Fruit fly (Drosophila melanogaster) whole organism, embryonic: ENCODE results near the gene CG10041.

Source experiments
- Antp ChIP-seq: fragments of 200-800 bp; sonication (Bioruptor generic); optimal IDR thresholded peaks from 3 replicates; lab custom pipeline; 2016; ENCODE audit warnings: missing biosample characterization, missing genetic modification characterization
- Blimp-1 ChIP-seq: fragments of 200-800 bp; sonication (Bioruptor generic); optimal IDR thresholded peaks from 3 replicates; lab custom pipeline; 2018; ENCODE audit warnings: missing biosample characterization, missing genetic modification characterization, mild to moderate bottlenecking, moderate library complexity, missing genetic modification reagents
- CG11456 ChIP-seq: fragments of 200-800 bp; sonication (Bioruptor generic); IDR thresholded peaks from 3 replicates; pipeline ENCODE4 v1.3.6; 2022; ENCODE audit warnings: missing biosample characterization, missing genetic modification characterization
- CG13775 ChIP-seq: fragments of 200-800 bp; sonication (Bioruptor generic); optimal IDR thresholded peaks from 3 replicates; lab custom pipeline; 2017; ENCODE audit warnings: missing biosample characterization, mild to moderate bottlenecking, missing genetic modification characterization
- CG14014 ChIP-seq: fragments of 200-800 bp; sonication (Bioruptor generic); IDR thresholded peaks from 2 replicates; pipeline ENCODE4 v1.3.6; 2022; ENCODE audit warnings: missing biosample characterization, missing genetic modification characterization
- CG14710 ChIP-seq: fragments of 200-800 bp; sonication (Bioruptor generic); optimal IDR thresholded peaks from 3 replicates; lab custom pipeline; 2019; ENCODE audit warnings: missing biosample characterization, mild to moderate bottlenecking, missing genetic modification characterization, moderate library complexity
- CG15514 ChIP-seq: fragments of 200-800 bp; sonication (Bioruptor generic); optimal IDR thresholded peaks from 3 replicates; lab custom pipeline; 2017; ENCODE audit warnings: missing biosample characterization, missing genetic modification characterization, mild to moderate bottlenecking, moderate library complexity, missing genetic modification reagents
- CG1602 ChIP-seq: fragments of 200-800 bp; sonication (Bioruptor generic); optimal IDR thresholded peaks from 3 replicates; lab custom pipeline; 2016; ENCODE audit warnings: missing biosample characterization, missing genetic modification characterization
- CG1603 ChIP-seq: fragments of 200-800 bp; sonication (Bioruptor generic); optimal IDR thresholded peaks from 2 replicates; lab custom pipeline; 2019; ENCODE audit warnings: missing biosample characterization, mild to moderate bottlenecking, missing genetic modification characterization, moderate library complexity
- CG17829 ChIP-seq: fragments of 200-800 bp; optimal IDR thresholded peaks from 2 replicates; lab custom pipeline; 2019; ENCODE audit warnings: missing biosample characterization, mild to moderate bottlenecking, missing genetic modification characterization, moderate library complexity
- CG31441 ChIP-seq: fragments of 200-800 bp; sonication (Bioruptor generic); IDR thresholded peaks from 2 replicates; pipeline ENCODE4 v1.3.6; 2022; ENCODE audit warnings: missing biosample characterization, missing genetic modification characterization
- CG32532 ChIP-seq: fragments of 200-800 bp; sonication (Bioruptor generic); IDR thresholded peaks from 2 replicates; pipeline ENCODE4 v1.3.6; 2022; ENCODE audit warnings: missing biosample characterization, missing genetic modification characterization
- CG3847 ChIP-seq: fragments of 200-800 bp; sonication (Bioruptor generic); IDR thresholded peaks from 2 replicates; pipeline ENCODE4 v1.3.6; 2022; ENCODE audit warnings: missing biosample characterization, missing genetic modification characterization
- CG4424 ChIP-seq: fragments of 200-800 bp; sonication (Bioruptor generic); optimal IDR thresholded peaks from 3 replicates; lab custom pipeline; 2016; ENCODE audit warnings: missing biosample characterization, missing genetic modification characterization
- CG6689 ChIP-seq: fragments of 200-800 bp; sonication (Bioruptor generic); IDR thresholded peaks from 2 replicates; pipeline ENCODE4 v1.3.6; 2022; ENCODE audit warnings: missing biosample characterization, missing genetic modification characterization
- CG7963 ChIP-seq: fragments of 200-800 bp; sonication (Bioruptor generic); IDR thresholded peaks from 3 replicates; pipeline ENCODE4 v1.3.6; 2022; ENCODE audit warnings: missing biosample characterization, missing genetic modification characterization; ENCODE audit not compliant: partially characterized antibody
- CG8388 ChIP-seq: fragments of 200-800 bp; sonication (Bioruptor generic); optimal IDR thresholded peaks from 2 replicates; lab custom pipeline; 2019; ENCODE audit warnings: missing biosample characterization, mild to moderate bottlenecking, missing genetic modification characterization, moderate library complexity
- CG9727 ChIP-seq: fragments of 200-800 bp; sonication (Bioruptor generic); optimal IDR thresholded peaks from 3 replicates; lab custom pipeline; 2017; ENCODE audit warnings: missing biosample characterization, mild to moderate bottlenecking, missing genetic modification characterization
- Chrac-16 ChIP-seq: fragments of 200-800 bp; sonication (Bioruptor generic); optimal IDR thresholded peaks from 3 replicates; lab custom pipeline; 2016; ENCODE audit warnings: missing biosample characterization, missing genetic modification characterization
- CkIIα-i1 ChIP-seq: fragments of 200-800 bp; sonication (Bioruptor generic); IDR thresholded peaks from 2 replicates; pipeline ENCODE4 v1.3.6; 2022; ENCODE audit warnings: missing biosample characterization, missing genetic modification characterization
- CoRest ChIP-seq: fragments of 200-800 bp; sonication (Bioruptor generic); optimal IDR thresholded peaks from 3 replicates; lab custom pipeline; 2018; ENCODE audit warnings: missing biosample characterization, mild to moderate bottlenecking, missing genetic modification characterization, moderate library complexity
- Doc2 ChIP-seq: fragments of 200-800 bp; sonication (Bioruptor generic); IDR thresholded peaks from 2 replicates; pipeline ENCODE4 v1.3.6; 2022; ENCODE audit warnings: missing biosample characterization, missing genetic modification characterization
- Hr51 ChIP-seq, 2 experiments: fragments of 200-800 bp; sonication (Bioruptor generic); optimal IDR thresholded peaks; 2 replicates in 1 of 2; 3 replicates in 1 of 2; lab custom pipeline; 2016 to 2018; ENCODE audit warnings: missing biosample characterization in 2 of 2, missing genetic modification characterization in 2 of 2, mild to moderate bottlenecking in 1 of 2, moderate library complexity in 1 of 2
- Hsf ChIP-seq: fragments of 200-800 bp; sonication (Bioruptor generic); optimal IDR thresholded peaks from 3 replicates; lab custom pipeline; 2016; ENCODE audit warnings: missing biosample characterization, missing genetic modification characterization
- Lim3 ChIP-seq: fragments of 200-800 bp; sonication (Bioruptor generic); IDR thresholded peaks from 2 replicates; pipeline ENCODE4 v1.3.6; 2022; ENCODE audit warnings: missing biosample characterization, missing genetic modification characterization
- Sox102F ChIP-seq: fragments of 200-800 bp; sonication (Bioruptor generic); optimal IDR thresholded peaks from 2 replicates; lab custom pipeline; 2018; ENCODE audit warnings: missing biosample characterization, mild to moderate bottlenecking, missing genetic modification characterization, moderate library complexity
- az2 ChIP-seq: fragments of 200-800 bp; sonication (Bioruptor generic); optimal IDR thresholded peaks from 3 replicates; lab custom pipeline; 2016; ENCODE audit warnings: missing biosample characterization, missing genetic modification characterization
- bsh ChIP-seq, 2 experiments: fragments of 200-800 bp; sonication (Bioruptor generic); optimal IDR thresholded peaks; 2 replicates each; lab custom pipeline; 2017 to 2018; ENCODE audit warnings: mild to moderate bottlenecking in 2 of 2, missing biosample characterization in 2 of 2, missing genetic modification characterization in 2 of 2, moderate library complexity in 1 of 2
- cg ChIP-seq: fragments of 200-800 bp; sonication (Bioruptor generic); optimal IDR thresholded peaks from 3 replicates; lab custom pipeline; 2019; ENCODE audit warnings: missing biosample characterization, mild to moderate bottlenecking, missing genetic modification characterization, moderate library complexity
- chif ChIP-seq, 2 experiments: fragments of 200-800 bp; sonication (Bioruptor generic); optimal IDR thresholded peaks; 3 replicates each; lab custom pipeline; 2016; ENCODE audit warnings: missing biosample characterization in 2 of 2, missing genetic modification characterization in 2 of 2
- ci ChIP-seq: fragments of 200-800 bp; sonication (Bioruptor generic); IDR thresholded peaks from 3 replicates; pipeline ENCODE4 v1.3.6; 2022; ENCODE audit warnings: missing biosample characterization, missing genetic modification characterization
- corto ChIP-seq: fragments of 200-800 bp; sonication (Bioruptor generic); optimal IDR thresholded peaks from 2 replicates; lab custom pipeline; 2016; ENCODE audit warnings: missing biosample characterization, mild to moderate bottlenecking, missing genetic modification characterization, moderate library complexity
- dan ChIP-seq: fragments of 200-800 bp; sonication (Bioruptor generic); IDR thresholded peaks from 2 replicates; pipeline ENCODE4 v1.3.6; 2022; ENCODE audit warnings: missing biosample characterization, missing genetic modification characterization
- fd102C ChIP-seq: fragments of 200-800 bp; sonication (Bioruptor generic); optimal IDR thresholded peaks from 2 replicates; lab custom pipeline; 2018; ENCODE audit warnings: missing biosample characterization, mild to moderate bottlenecking, missing genetic modification characterization, moderate library complexity
- gsb-n ChIP-seq: fragments of 200-800 bp; sonication (Bioruptor generic); optimal IDR thresholded peaks from 3 replicates; lab custom pipeline; 2018; ENCODE audit warnings: missing biosample characterization, mild to moderate bottlenecking, missing genetic modification characterization
- jing ChIP-seq: fragments of 200-800 bp; sonication (Bioruptor generic); optimal IDR thresholded peaks from 2 replicates; lab custom pipeline; 2018; ENCODE audit warnings: missing biosample characterization, mild to moderate bottlenecking, missing genetic modification characterization
- lilli ChIP-seq: fragments of 200-800 bp; sonication (Bioruptor generic); optimal IDR thresholded peaks from 3 replicates; lab custom pipeline; 2016; ENCODE audit warnings: missing biosample characterization, missing genetic modification characterization
- lola ChIP-seq, 3 experiments: fragments of >200 bp in 2 of 3; fragments of 200-800 bp in 1 of 3; sonication (Bioruptor generic) in 1 of 3; optimal IDR thresholded peaks; 2 replicates each; lab custom pipeline; 2017 to 2019; ENCODE audit warnings: missing biosample characterization in 3 of 3, missing genetic modification characterization in 3 of 3, mild to moderate bottlenecking in 1 of 3, moderate library complexity in 1 of 3
- luna ChIP-seq: fragments of 200-800 bp; sonication (Bioruptor generic); optimal IDR thresholded peaks from 2 replicates; lab custom pipeline; 2016; ENCODE audit warnings: missing biosample characterization, missing genetic modification characterization
- nmo ChIP-seq: fragments of 200-800 bp; sonication (Bioruptor generic); optimal IDR thresholded peaks from 2 replicates; lab custom pipeline; 2018; ENCODE audit warnings: missing biosample characterization, mild to moderate bottlenecking, missing genetic modification characterization, moderate library complexity
- pnt ChIP-seq: fragments of 200-800 bp; sonication (Bioruptor generic); optimal IDR thresholded peaks from 3 replicates; lab custom pipeline; 2016; ENCODE audit warnings: missing biosample characterization, missing genetic modification characterization
- prd ChIP-seq, 3 experiments: fragments of >200 bp in 2 of 3; fragments of 200-800 bp in 1 of 3; sonication (Bioruptor generic) in 1 of 3; optimal IDR thresholded peaks in 2 of 3; IDR thresholded peaks in 1 of 3; 2 replicates in 2 of 3; 3 replicates in 1 of 3; pipeline versions ENCODE4 v1.3.6 to Lab custom; 2017 to 2022; ENCODE audit warnings: missing biosample characterization in 1 of 3, missing genetic modification characterization in 1 of 3
- pros ChIP-seq: fragments of 200-800 bp; sonication (Bioruptor generic); optimal IDR thresholded peaks from 3 replicates; lab custom pipeline; 2019; ENCODE audit warnings: missing biosample characterization, mild to moderate bottlenecking, missing genetic modification characterization, moderate library complexity
- ranshi ChIP-seq: fragments of 200-800 bp; sonication (Bioruptor generic); IDR thresholded peaks from 2 replicates; pipeline ENCODE4 v1.3.6; 2022; ENCODE audit warnings: missing biosample characterization, missing genetic modification characterization
- sc ChIP-seq, 3 experiments: fragments of >200 bp in 2 of 3; fragments of 200-800 bp in 1 of 3; sonication (Bioruptor generic) in 1 of 3; optimal IDR thresholded peaks; 2 replicates in 2 of 3; 3 replicates in 1 of 3; lab custom pipeline; 2017; ENCODE audit warnings: mild to moderate bottlenecking in 1 of 3, missing biosample characterization in 1 of 3, missing genetic modification characterization in 1 of 3, missing genetic modification reagents in 1 of 3
- seq ChIP-seq: fragments of 200-800 bp; sonication (Bioruptor generic); IDR thresholded peaks from 2 replicates; pipeline ENCODE4 v1.3.6; 2022; ENCODE audit warnings: missing biosample characterization, missing genetic modification characterization
- zen ChIP-seq: fragments of 200-800 bp; sonication (Bioruptor generic); optimal IDR thresholded peaks from 3 replicates; lab custom pipeline; 2018; ENCODE audit warnings: missing biosample characterization, mild to moderate bottlenecking, missing genetic modification characterization, moderate library complexity

Gene CG10041

dm6 chr3R:12314236-12314635 is 37.7 kb downstream of the CG10041 start (continued):
- TF ChIP-seq pros (GFP tag; lab: Kevin White, UChicago) (no peak), chif (GFP tag; optimal IDR thresholded peaks at IDR 0.05; lab: Kevin White, UChicago) (peak in 1 of 2 experiments; percentile 26), nmo (GFP tag; lab: Kevin White, UChicago) (peak; percentile 48), Chrac-16 (GFP tag; lab: Kevin White, UChicago) (peak; percentile 10), pnt (GFP tag; lab: Kevin White, UChicago) (peak; percentile 19), Lim3 (GFP tag; lab: Robert Waterston, UW) (no peak), az2 (peak; percentile 46), CG15514 (GFP tag; lab: Kevin White, UChicago) (no peak), CG32532 (GFP tag; lab: Robert Waterston, UW) (no peak), Hsf (GFP tag; lab: Kevin White, UChicago) (peak; percentile 6), CG6689 (GFP tag; lab: Robert Waterston, UW) (peak; percentile 49), prd (optimal IDR thresholded peaks at IDR 0.05; lab: Kevin White, UChicago) (no peak), prd (GFP tag; IDR thresholded peaks at IDR 0.05; lab: Robert Waterston, UW) (peak; percentile 65; the same call in 2 of the 3 replicates), CG17829 (tag; lab: Kevin White, UChicago) (peak; percentile 26), CG11456 (GFP tag; lab: Robert Waterston, UW) (no peak), CG9727 (GFP tag; lab: Kevin White, UChicago) (peak; percentile 46), CG1603 (peak; percentile 9), CG13775 (GFP tag; lab: Kevin White, UChicago) (peak; percentile 7), gsb-n (tag; lab: Kevin White, UChicago) (peak; percentile 22), CG4424 (GFP tag; lab: Kevin White, UChicago) (no peak), CG8388 (GFP tag; lab: Kevin White, UChicago) (peak; percentile 35), seq (no peak), lola (GFP tag; optimal IDR thresholded peaks at IDR 0.05; lab: Kevin White, UChicago) (peak in 1 of 3 experiments; percentile 66), Blimp-1 (peak; percentile 7), corto (GFP tag; lab: Kevin White, UChicago) (peak; percentile 87), Sox102F (peak; percentile 18), CoRest (tag; lab: Kevin White, UChicago) (peak; percentile 7), CG14710 (tag; lab: Kevin White, UChicago) (peak; percentile 9), lilli (peak; percentile 4), jing (GFP tag; lab: Kevin White, UChicago) (peak; percentile 19), cg (GFP tag; lab: Kevin White, UChicago) (no peak), fd102C (GFP tag; lab: Kevin White, UChicago) (peak; percentile 38), CG3847 (GFP tag; lab: Robert Waterston, UW) (no peak), bsh (GFP tag; optimal IDR thresholded peaks at IDR 0.05; lab: Kevin White, UChicago) (peak in 1 of 2 experiments; percentile 65), CG1602 (GFP tag; lab: Kevin White, UChicago) (peak; percentile 9), ci (GFP tag; lab: Robert Waterston, UW) (peak; percentile 33; the same call in 1 of the 3 replicates), CG31441 (GFP tag; lab: Robert Waterston, UW) (peak; percentile 43; the same call in 1 of the 2 replicates), zen (tag; lab: Kevin White, UChicago) (peak; percentile 18)

dm6 chr3R:12311053-12311452 is 40.9 kb downstream of the CG10041 start, which contains the start of gene CG4066:
Gene CG4066, plus strand, starts transcription at chr3R:12311353.
- TF ChIP-seq CG7963 (GFP tag; lab: Robert Waterston, UW), result no peak
- no peak for TF ChIP-seq CkIIα-i1 (GFP tag; lab: Robert Waterston, UW)
- TF ChIP-seq Doc2 (GFP tag; lab: Robert Waterston, UW), result no peak
- no peak for TF ChIP-seq ranshi (GFP tag; lab: Robert Waterston, UW)
- no peak for TF ChIP-seq dan (GFP tag; lab: Robert Waterston, UW)
- TF ChIP-seq CG17829 (tag; lab: Kevin White, UChicago), result no peak
- no peak for TF ChIP-seq sc (optimal IDR thresholded peaks at IDR 0.05; lab: Kevin White, UChicago)
- TF ChIP-seq sc (GFP tag; optimal IDR thresholded peaks at IDR 0.05; lab: Kevin White, UChicago), result no peak
- TF ChIP-seq Antp (GFP tag; lab: Kevin White, UChicago), result no peak
- TF ChIP-seq luna (GFP tag; lab: Kevin White, UChicago), result no peak
- no peak for TF ChIP-seq Hr51 (GFP tag; optimal IDR thresholded peaks at IDR 0.05; lab: Kevin White, UChicago)
- TF ChIP-seq CG14014 (GFP tag; lab: Robert Waterston, UW), result no peak
- TF ChIP-seq, all 482 proteins: peak for 0
